Worm (Caenorhabditis elegans) whole organism, young adult: Measurements from ENCODE around the gene C06E4.2.

Source experiments
- B0035.1 ChIP-seq: sonication (generic microtip); optimal IDR thresholded peaks from 2 replicates; lab custom pipeline; 2016; ENCODE audit warnings: missing genetic modification characterization, mild to moderate bottlenecking, missing compliant biosample characterization, missing genotype, missing genetic modification reagents
- F49E8.2 ChIP-seq: sonication (generic microtip); optimal IDR thresholded peaks from 3 replicates; lab custom pipeline; 2017; ENCODE audit warnings: missing genetic modification characterization, mild to moderate bottlenecking, missing compliant biosample characterization, antibody characterized with exemption, moderate library complexity; ENCODE audit not compliant: insufficient read depth
- F55B11.4 ChIP-seq: sonication (generic microtip); optimal IDR thresholded peaks from 2 replicates; lab custom pipeline; 2016; ENCODE audit warnings: missing compliant biosample characterization, missing genetic modification characterization, borderline replicate concordance; ENCODE audit not compliant: insufficient read depth
- Y56A3A.18 ChIP-seq: fragments of 200-800 bp; sonication (Bioruptor generic); IDR thresholded peaks from 2 replicates; pipeline ENCODE4 v1.3.6; 2022; ENCODE audit warnings: missing genetic modification reagents, missing genetic modification characterization, missing compliant biosample characterization
- attf-5 ChIP-seq: fragments of 200-800 bp; sonication (Bioruptor generic); optimal IDR thresholded peaks from 2 replicates; lab custom pipeline; 2018; ENCODE audit warnings: mild to moderate bottlenecking, missing genetic modification characterization, missing compliant biosample characterization
- cebp-1 ChIP-seq, 2 experiments: fragments of 200-800 bp in 1 of 2; sonication (Bioruptor generic) in 1 of 2; sonication (generic microtip) in 1 of 2; IDR thresholded peaks in 1 of 2; optimal IDR thresholded peaks in 1 of 2; 2 replicates each; pipeline versions ENCODE4 v1.3.6 to Lab custom; 2017 to 2022; ENCODE audit warnings: missing compliant biosample characterization in 2 of 2, missing genetic modification characterization in 2 of 2, mild to moderate bottlenecking in 1 of 2, missing genetic modification reagents in 1 of 2, moderate library complexity in 1 of 2
- ceh-91 ChIP-seq: fragments of 200-800 bp; sonication (Bioruptor generic); IDR thresholded peaks from 2 replicates; pipeline ENCODE4 v1.3.6; 2022; ENCODE audit warnings: missing genetic modification reagents, missing genetic modification characterization, missing compliant biosample characterization
- dox-1 ChIP-seq: fragments of 200-800 bp; sonication (Bioruptor generic); IDR thresholded peaks from 2 replicates; pipeline ENCODE4 v1.3.6; 2022; ENCODE audit warnings: missing genetic modification reagents, missing genetic modification characterization, missing compliant biosample characterization
- dpl-1 ChIP-seq: fragments of 150-350 bp; optimal IDR thresholded peaks from 2 replicates; lab custom pipeline; 2014; ENCODE audit warnings: missing biosample characterization, missing genetic modification reagents, missing genetic modification characterization
- egrh-3 ChIP-seq: fragments of 200-800 bp; sonication (Bioruptor generic); IDR thresholded peaks from 2 replicates; pipeline ENCODE4 v1.3.6; 2022; ENCODE audit warnings: missing genetic modification reagents, missing genetic modification characterization, missing compliant biosample characterization
- madf-8 ChIP-seq: fragments of 200-800 bp; sonication (Bioruptor generic); conservative IDR thresholded peaks from 2 replicates; pipeline ENCODE4 v1.3.6; 2022; ENCODE audit warnings: missing genetic modification reagents, missing genetic modification characterization, missing compliant biosample characterization
- mes-4 ChIP-seq: sonication (generic microtip); optimal IDR thresholded peaks from 2 replicates; lab custom pipeline; 2016; ENCODE audit warnings: missing genotype, missing genetic modification characterization, missing compliant biosample characterization
- nfya-1 ChIP-seq: sonication (generic microtip); optimal IDR thresholded peaks from 2 replicates; lab custom pipeline; 2017; ENCODE audit warnings: antibody characterized with exemption, missing compliant biosample characterization, missing genetic modification characterization, borderline replicate concordance; ENCODE audit not compliant: insufficient read depth
- rec-8 ChIP-seq, 2 experiments: sonication (generic microtip); optimal IDR thresholded peaks; 2 replicates each; lab custom pipeline; 2016; ENCODE audit warnings: mild to moderate bottlenecking in 2 of 2, missing genetic modification characterization in 2 of 2, missing genetic modification reagents in 2 of 2, missing genotype in 2 of 2, missing biosample characterization in 1 of 2, missing compliant biosample characterization in 1 of 2, moderate library complexity in 1 of 2

DNA sequence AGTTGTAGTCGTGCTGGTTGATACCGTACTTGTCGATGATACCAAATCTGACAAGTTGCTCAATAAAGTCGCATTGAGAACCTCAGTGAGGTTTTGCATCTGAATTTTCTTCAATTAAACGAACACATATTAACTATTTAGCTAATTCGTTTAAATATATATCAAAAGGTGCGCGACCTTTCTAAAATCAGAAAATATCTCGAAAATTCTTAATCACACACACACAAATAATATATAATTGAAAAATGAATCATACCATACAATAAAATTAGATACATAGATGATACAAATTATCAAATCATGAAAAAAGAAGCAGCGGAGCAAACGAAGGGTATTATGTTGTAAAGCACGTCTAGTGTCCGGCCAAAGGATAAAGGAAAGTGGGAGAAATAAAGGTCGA, 48.6 kb upstream of the C06E4.2 start, which contains the start of gene D2024.5:
- TF ChIP-seq dox-1 (GFP tag; lab: Robert Waterston, UW) = no peak
- TF ChIP-seq Y56A3A.18 (GFP tag; lab: Robert Waterston, UW) = no peak
- TF ChIP-seq B0035.1 (tag; lab: Kevin White, UChicago) = no peak
- TF ChIP-seq madf-8 (GFP tag; lab: Robert Waterston, UW) = no peak
- no peak for TF ChIP-seq nfya-1 (tag; lab: Kevin White, UChicago)
- TF ChIP-seq mes-4 (tag; lab: Kevin White, UChicago) = no peak
- no peak for TF ChIP-seq attf-5 (GFP tag; lab: Kevin White, UChicago)
- no peak for TF ChIP-seq F55B11.4 (tag; lab: Kevin White, UChicago)
- no peak for TF ChIP-seq cebp-1 (GFP tag; IDR thresholded peaks at IDR 0.05; lab: Robert Waterston, UW)
- no peak for TF ChIP-seq cebp-1 (tag; optimal IDR thresholded peaks at IDR 0.05; lab: Kevin White, UChicago)
- TF ChIP-seq egrh-3 = no peak
- TF ChIP-seq ceh-91 (GFP tag; lab: Robert Waterston, UW) = no peak
- no peak for TF ChIP-seq rec-8 (tag; optimal IDR thresholded peaks at IDR 0.05; lab: Kevin White, UChicago)
- no peak for TF ChIP-seq F49E8.2 (tag; lab: Kevin White, UChicago)
- no peak for TF ChIP-seq dpl-1 (GFP tag; lab: Kevin White, UChicago)
